Worm (Caenorhabditis elegans) whole organism, L2 larva: Measurements from ENCODE around the gene kin-24.
A peak's percentile ranks its signal among the peaks of the same experiment; 100 is the strongest.

Source experiments
- C34F6.9 ChIP-seq: fragments of 150-350 bp; optimal IDR thresholded peaks from 2 replicates; lab custom pipeline; 2014; ENCODE audit warnings: missing biosample characterization, missing genetic modification characterization
- F13H6.1 ChIP-seq: sonication (generic microtip); optimal IDR thresholded peaks from 2 replicates; lab custom pipeline; 2016; ENCODE audit warnings: missing genetic modification characterization, missing compliant biosample characterization
- R02D3.7 ChIP-seq: fragments of 150-350 bp; optimal IDR thresholded peaks from 2 replicates; lab custom pipeline; 2014; ENCODE audit warnings: missing biosample characterization, missing genetic modification characterization
- Y55F3AM.14 ChIP-seq: fragments of 200-800 bp; sonication (Bioruptor generic); optimal IDR thresholded peaks from 2 replicates; lab custom pipeline; 2018; ENCODE audit warnings: mild to moderate bottlenecking, missing genetic modification characterization, missing compliant biosample characterization
- ZK546.5 ChIP-seq: sonication (generic microtip); optimal IDR thresholded peaks from 2 replicates; lab custom pipeline; 2017; ENCODE audit warnings: missing biosample characterization, missing genetic modification characterization
- alr-1 ChIP-seq: fragments of 150-350 bp; optimal IDR thresholded peaks from 2 replicates; lab custom pipeline; 2014; ENCODE audit warnings: missing biosample characterization, missing genetic modification characterization
- aly-2 ChIP-seq: fragments of 150-350 bp; optimal IDR thresholded peaks from 2 replicates; lab custom pipeline; 2014; ENCODE audit warnings: missing biosample characterization, missing genetic modification characterization
- ama-1 ChIP-seq: fragments of 150-350 bp; optimal IDR thresholded peaks from 2 replicates; lab custom pipeline; 2018; ENCODE audit warnings: inconsistent platforms
- blmp-1 ChIP-seq: sonication (generic microtip); optimal IDR thresholded peaks from 2 replicates; lab custom pipeline; 2017; ENCODE audit warnings: missing genetic modification characterization, mild to moderate bottlenecking, missing compliant biosample characterization, antibody characterized with exemption, moderate library complexity; ENCODE audit not compliant: insufficient read depth
- ceh-16 ChIP-seq: fragments of 150-350 bp; optimal IDR thresholded peaks from 2 replicates; lab custom pipeline; 2014; ENCODE audit warnings: missing biosample characterization, missing genetic modification characterization
- ceh-82 ChIP-seq: fragments of 150-350 bp; optimal IDR thresholded peaks from 2 replicates; lab custom pipeline; 2014; ENCODE audit warnings: missing biosample characterization, missing genetic modification characterization
- crh-2 ChIP-seq: sonication (generic microtip); optimal IDR thresholded peaks from 2 replicates; lab custom pipeline; 2017; ENCODE audit warnings: missing biosample characterization, missing genetic modification characterization
- dmd-4 ChIP-seq: sonication (generic microtip); optimal IDR thresholded peaks from 2 replicates; lab custom pipeline; 2017; ENCODE audit warnings: missing biosample characterization, missing genetic modification characterization
- egl-27 ChIP-seq: sonication (generic microtip); optimal IDR thresholded peaks from 3 replicates; lab custom pipeline; 2017; ENCODE audit warnings: missing biosample characterization, missing genetic modification reagents, missing genetic modification characterization
- elt-1 ChIP-seq: fragments of 150-350 bp; optimal IDR thresholded peaks from 2 replicates; lab custom pipeline; 2014; ENCODE audit warnings: missing biosample characterization, missing genetic modification characterization
- elt-3 ChIP-seq: sonication (generic microtip); optimal IDR thresholded peaks from 2 replicates; lab custom pipeline; 2017; ENCODE audit warnings: missing biosample characterization, missing genetic modification characterization
- fos-1 ChIP-seq: fragments of 150-350 bp; optimal IDR thresholded peaks from 2 replicates; lab custom pipeline; 2014; ENCODE audit warnings: missing biosample characterization, missing genetic modification characterization
- gmeb-1 ChIP-seq: fragments of 150-350 bp; optimal IDR thresholded peaks from 2 replicates; lab custom pipeline; 2014; ENCODE audit warnings: missing biosample characterization, missing genetic modification characterization
- lin-11 ChIP-seq: fragments of 150-350 bp; sonication (generic microtip); optimal IDR thresholded peaks from 2 replicates; lab custom pipeline; 2014; ENCODE audit warnings: missing biosample characterization, missing genetic modification characterization, inconsistent platforms, mixed read lengths
- lin-13 ChIP-seq: fragments of 150-350 bp; optimal IDR thresholded peaks from 2 replicates; lab custom pipeline; 2014; ENCODE audit warnings: missing biosample characterization, missing genetic modification reagents, missing genetic modification characterization
- lin-39 ChIP-seq: fragments of 150-350 bp; optimal IDR thresholded peaks from 2 replicates; lab custom pipeline; 2014; ENCODE audit warnings: missing biosample characterization, missing genetic modification reagents, missing genetic modification characterization
- lsy-2 ChIP-seq, 2 experiments: fragments of 150-350 bp in 1 of 2; sonication (generic microtip) in 1 of 2; optimal IDR thresholded peaks; 2 replicates each; lab custom pipeline; 2014 to 2017; ENCODE audit warnings: missing biosample characterization in 2 of 2, missing genetic modification characterization in 2 of 2
- mab-5 ChIP-seq: fragments of 150-350 bp; optimal IDR thresholded peaks from 2 replicates; lab custom pipeline; 2014; ENCODE audit warnings: missing biosample characterization, missing genetic modification characterization
- mbf-1 ChIP-seq: sonication (generic microtip); optimal IDR thresholded peaks from 2 replicates; lab custom pipeline; 2017; ENCODE audit warnings: missing biosample characterization, missing genetic modification characterization
- mdl-1 ChIP-seq, 2 experiments: fragments of 150-350 bp in 1 of 2; sonication (generic microtip) in 1 of 2; optimal IDR thresholded peaks; 2 replicates each; lab custom pipeline; 2017; ENCODE audit warnings: missing biosample characterization in 2 of 2, missing genetic modification characterization in 2 of 2
- nhr-10 ChIP-seq: sonication (generic microtip); optimal IDR thresholded peaks from 2 replicates; lab custom pipeline; 2017; ENCODE audit warnings: missing biosample characterization, missing genetic modification characterization
- nhr-11 ChIP-seq: fragments of 150-350 bp; optimal IDR thresholded peaks from 2 replicates; lab custom pipeline; 2014; ENCODE audit warnings: missing biosample characterization, missing genetic modification characterization
- nhr-12 ChIP-seq: fragments of 150-350 bp; optimal IDR thresholded peaks from 2 replicates; lab custom pipeline; 2014; ENCODE audit warnings: missing biosample characterization, missing genetic modification characterization
- nhr-129 ChIP-seq: fragments of 150-350 bp; optimal IDR thresholded peaks from 2 replicates; lab custom pipeline; 2014; ENCODE audit warnings: missing biosample characterization, missing genetic modification characterization
- nhr-21 ChIP-seq: fragments of 150-350 bp; optimal IDR thresholded peaks from 2 replicates; lab custom pipeline; 2014; ENCODE audit warnings: missing biosample characterization, missing genetic modification characterization
- nhr-23 ChIP-seq: fragments of 150-350 bp; optimal IDR thresholded peaks from 2 replicates; lab custom pipeline; 2014; ENCODE audit warnings: missing biosample characterization, missing genetic modification reagents, missing genetic modification characterization
- nhr-237 ChIP-seq: fragments of 150-350 bp; optimal IDR thresholded peaks from 2 replicates; lab custom pipeline; 2014; ENCODE audit warnings: missing biosample characterization, missing genetic modification characterization
- nhr-25 ChIP-seq: fragments of 150-350 bp; sonication (generic microtip); optimal IDR thresholded peaks from 3 replicates; lab custom pipeline; 2014; ENCODE audit warnings: missing biosample characterization, missing genetic modification characterization
- nhr-6 ChIP-seq: fragments of 150-350 bp; optimal IDR thresholded peaks from 2 replicates; lab custom pipeline; 2014; ENCODE audit warnings: missing biosample characterization, missing genetic modification characterization
- nhr-77 ChIP-seq: fragments of 150-350 bp; optimal IDR thresholded peaks from 2 replicates; lab custom pipeline; 2014; ENCODE audit warnings: missing biosample characterization, missing genetic modification characterization
- peb-1 ChIP-seq: fragments of 150-350 bp; optimal IDR thresholded peaks from 2 replicates; lab custom pipeline; 2014; ENCODE audit warnings: missing biosample characterization, missing genetic modification characterization
- sem-4 ChIP-seq: fragments of 150-350 bp; optimal IDR thresholded peaks from 2 replicates; lab custom pipeline; 2014; ENCODE audit warnings: missing biosample characterization, missing genetic modification reagents, missing genetic modification characterization
- skn-1 ChIP-seq: sonication (generic microtip); optimal IDR thresholded peaks from 2 replicates; lab custom pipeline; 2017; ENCODE audit warnings: missing biosample characterization, missing genetic modification characterization
- sma-3 ChIP-seq: sonication (generic microtip); optimal IDR thresholded peaks from 2 replicates; lab custom pipeline; 2016; ENCODE audit warnings: missing genetic modification reagents, missing genetic modification characterization, missing compliant biosample characterization
- sma-9 ChIP-seq, 2 experiments: fragments of 150-350 bp in 1 of 2; sonication (generic microtip) in 1 of 2; optimal IDR thresholded peaks; 2 replicates each; lab custom pipeline; 2014 to 2016; ENCODE audit warnings: missing genetic modification characterization in 2 of 2, mild to moderate bottlenecking in 1 of 2, missing biosample characterization in 1 of 2, missing compliant biosample characterization in 1 of 2, missing genetic modification reagents in 1 of 2, moderate library complexity in 1 of 2
- snpc-4 ChIP-seq: fragments of 150-350 bp; optimal IDR thresholded peaks from 2 replicates; lab custom pipeline; 2014; ENCODE audit warnings: missing biosample characterization, missing genetic modification characterization
- unc-39 ChIP-seq: fragments of 150-350 bp; optimal IDR thresholded peaks from 2 replicates; lab custom pipeline; 2014; ENCODE audit warnings: missing biosample characterization, missing genetic modification characterization
- unc-55 ChIP-seq: fragments of 150-350 bp; sonication (generic microtip); optimal IDR thresholded peaks from 3 replicates; lab custom pipeline; 2014; ENCODE audit warnings: missing biosample characterization, missing genetic modification reagents, missing genetic modification characterization
- unc-62 ChIP-seq: fragments of 150-350 bp; optimal IDR thresholded peaks from 2 replicates; lab custom pipeline; 2014; ENCODE audit warnings: missing biosample characterization, missing genetic modification reagents, missing genetic modification characterization
- zag-1 ChIP-seq: fragments of 150-350 bp; optimal IDR thresholded peaks from 2 replicates; lab custom pipeline; 2014; ENCODE audit warnings: missing biosample characterization, missing genetic modification characterization
- ztf-1 ChIP-seq: fragments of 200-800 bp; sonication (Bioruptor generic); conservative IDR thresholded peaks from 2 replicates; pipeline ENCODE4 v1.3.6; 2022; ENCODE audit warnings: missing genetic modification characterization, missing compliant biosample characterization
- ztf-11 ChIP-seq: sonication (generic microtip); optimal IDR thresholded peaks from 2 replicates; lab custom pipeline; 2017; ENCODE audit warnings: missing biosample characterization, missing genetic modification characterization
- ztf-4 ChIP-seq: fragments of 150-350 bp; optimal IDR thresholded peaks from 2 replicates; lab custom pipeline; 2014; ENCODE audit warnings: missing biosample characterization, missing genetic modification characterization

Gene kin-24

ce11 chrIV:9803544-9803943 is 37.3 kb downstream of the kin-24 start:
- peak; percentile 79 for TF ChIP-seq F13H6.1 (tag; lab: Kevin White, UChicago)
- peak; percentile 85 for TF ChIP-seq fos-1 (tag; lab: Kevin White, UChicago)
- TF ChIP-seq mab-5 (tag; lab: Kevin White, UChicago), result peak; percentile 16
- TF ChIP-seq egl-27, result peak; percentile 22
- TF ChIP-seq dmd-4 (tag; lab: Kevin White, UChicago), result no peak
- TF ChIP-seq ztf-1, result no peak
- TF ChIP-seq nhr-25, result peak; percentile 65
- TF ChIP-seq sem-4 (tag; lab: Kevin White, UChicago), result no peak
- no peak for TF ChIP-seq nhr-10 (tag; lab: Kevin White, UChicago)
- peak; percentile 88 for TF ChIP-seq sma-9 (GFP tag; optimal IDR thresholded peaks at IDR 0.05; lab: Kevin White, UChicago)
- no peak for TF ChIP-seq sma-9 (tag; optimal IDR thresholded peaks at IDR 0.05; lab: Kevin White, UChicago)
- peak; percentile 62 for TF ChIP-seq nhr-129 (tag; lab: Kevin White, UChicago)
- TF ChIP-seq peb-1 (tag; lab: Kevin White, UChicago), result no peak
- TF ChIP-seq gmeb-1 (tag; lab: Kevin White, UChicago), result peak; percentile 52
- no peak for TF ChIP-seq skn-1 (tag; lab: Kevin White, UChicago)
- TF ChIP-seq ZK546.5 (tag; lab: Kevin White, UChicago), result no peak
- no peak for TF ChIP-seq lin-39 (tag; lab: Kevin White, UChicago)
- TF ChIP-seq nhr-77 (tag; lab: Kevin White, UChicago), result no peak
- no peak for TF ChIP-seq nhr-23 (tag; lab: Kevin White, UChicago)
- no peak for TF ChIP-seq ceh-16
- no peak for TF ChIP-seq unc-55 (GFP tag; lab: Kevin White, UChicago)
- TF ChIP-seq aly-2, result no peak
- TF ChIP-seq mbf-1, result no peak
- peak; percentile 37 for TF ChIP-seq blmp-1
- no peak for TF ChIP-seq alr-1
- no peak for TF ChIP-seq nhr-12 (tag; lab: Kevin White, UChicago)
- peak; percentile 60 for TF ChIP-seq sma-3 (GFP tag; lab: Kevin White, UChicago)
- no peak for TF ChIP-seq R02D3.7 (tag; lab: Kevin White, UChicago)
- TF ChIP-seq unc-62 (GFP tag; lab: Kevin White, UChicago), result no peak
- TF ChIP-seq elt-3, result no peak
- peak; percentile 9 for TF ChIP-seq nhr-21 (tag; lab: Kevin White, UChicago)
- TF ChIP-seq nhr-11, result no peak
- TF ChIP-seq ama-1 (lab: Kevin White, UChicago), result no peak
- no peak for TF ChIP-seq elt-1
- no peak for TF ChIP-seq ztf-4 (tag; lab: Kevin White, UChicago)
- TF ChIP-seq lin-13 (GFP tag; lab: Kevin White, UChicago), result peak; percentile 51
- TF ChIP-seq nhr-237 (tag; lab: Kevin White, UChicago), result no peak
- TF ChIP-seq C34F6.9 (tag; lab: Kevin White, UChicago), result peak; percentile 58
- TF ChIP-seq nhr-6, result peak; percentile 8
- no peak for TF ChIP-seq unc-39 (tag; lab: Kevin White, UChicago)
- no peak for TF ChIP-seq zag-1 (tag; lab: Kevin White, UChicago)
- TF ChIP-seq crh-2 (tag; lab: Kevin White, UChicago), result peak; percentile 81
- TF ChIP-seq snpc-4 (tag; lab: Kevin White, UChicago), result no peak
- no peak for TF ChIP-seq ztf-11 (tag; lab: Kevin White, UChicago)
- no peak for TF ChIP-seq Y55F3AM.14 (GFP tag; lab: Kevin White, UChicago)
- TF ChIP-seq lin-11, result no peak
- TF ChIP-seq mdl-1 (tag; optimal IDR thresholded peaks at IDR 0.05; lab: Kevin White, UChicago), result peak in 1 of 2 experiments; percentile 28
- TF ChIP-seq lsy-2 (tag; optimal IDR thresholded peaks at IDR 0.05; lab: Kevin White, UChicago), result peak in 1 of 2 experiments; percentile 67
- TF ChIP-seq ceh-82 (tag; lab: Kevin White, UChicago), result no peak
